Fruit fly (Drosophila melanogaster) ovary, adult (tissue): Measurements from ENCODE around the gene Sulf1.

Experiments
- CG17801 ChIP-seq: fragments of 200-800 bp; optimal IDR thresholded peaks from 2 replicates; lab custom pipeline; 2019; ENCODE audit warnings: missing biosample characterization, mild to moderate bottlenecking, missing genetic modification characterization, moderate library complexity; ENCODE audit not compliant: partially characterized antibody

Sulf1 gene

dm6 chr3R:16350400-16350799 lies 11.0 kb upstream of the Sulf1 start:
- no peak for TF ChIP-seq CG17801 (GFP tag; lab: Kevin White, UChicago)

dm6 chr3R:16349111-16349655 lies 9.8 kb upstream of the Sulf1 start, which contains the start of the genes CG14879 and Manf:
CG14879 (minus strand) TSS chr3R:16349226.
Manf (plus strand) TSS chr3R:16349404.
- TF ChIP-seq CG17801 (GFP tag; lab: Kevin White, UChicago), result no peak

- no peak for TF ChIP-seq CG17801 (GFP tag; lab: Kevin White, UChicago)
Observed at dm6 chr3R:16348289-16348688, 8.9 kb upstream of the Sulf1 start.

dm6 chr3R:16347626-16348264 lies 8.4 kb upstream of the Sulf1 start:
- no peak for TF ChIP-seq CG17801 (GFP tag; lab: Kevin White, UChicago)

dm6 chr3R:16341817-16342374 lies 2.5 kb upstream of the Sulf1 start, which contains the start of the genes SF2 and pad:
SF2 (minus strand) TSS chr3R:16341988.
pad (plus strand) TSS chr3R:16342318.
- TF ChIP-seq CG17801 (GFP tag; lab: Kevin White, UChicago), result peak; percentile 77

- no peak for TF ChIP-seq CG17801 (GFP tag; lab: Kevin White, UChicago)
Observed at dm6 chr3R:16340610-16341009, 1.2 kb upstream of the Sulf1 start.

dm6 chr3R:16338342-16338741 lies 1.0 kb downstream of the Sulf1 start:
- TF ChIP-seq CG17801 (GFP tag; lab: Kevin White, UChicago), result peak; percentile 54

dm6 chr3R:16337863-16338262 lies 1.5 kb downstream of the Sulf1 start:
- no peak for TF ChIP-seq CG17801 (GFP tag; lab: Kevin White, UChicago)

dm6 chr3R:16337053-16337385 lies 2.4 kb downstream of the Sulf1 start:
- no peak for TF ChIP-seq CG17801 (GFP tag; lab: Kevin White, UChicago)

- TF ChIP-seq CG17801 (GFP tag; lab: Kevin White, UChicago), result no peak
Observed at dm6 chr3R:16336327-16337052, 2.9 kb downstream of the Sulf1 start.

- no peak for TF ChIP-seq CG17801 (GFP tag; lab: Kevin White, UChicago)
Observed at dm6 chr3R:16335438-16336073, 3.8 kb downstream of the Sulf1 start.

dm6 chr3R:16334797-16335196 lies 4.6 kb downstream of the Sulf1 start:
- TF ChIP-seq CG17801 (GFP tag; lab: Kevin White, UChicago), result no peak

- TF ChIP-seq CG17801 (GFP tag; lab: Kevin White, UChicago), result no peak
Observed at dm6 chr3R:16334329-16334728, 5.0 kb downstream of the Sulf1 start.

- no peak for TF ChIP-seq CG17801 (GFP tag; lab: Kevin White, UChicago)
Observed at dm6 chr3R:16331809-16332343, 7.5 kb downstream of the Sulf1 start.

- TF ChIP-seq CG17801 (GFP tag; lab: Kevin White, UChicago), result no peak
Observed at dm6 chr3R:16329797-16330196, 9.6 kb downstream of the Sulf1 start.
